Worm (Caenorhabditis elegans): ENCODE data around the gene T14G8.3.

The T14G8.3 gene

ce11 chrX:12854135-12854534 is 6.9 kb upstream of the T14G8.3 start:
- TF ChIP-seq dsc-1 (tag; optimal IDR thresholded peaks at IDR 0.05) (peak; percentile 55), fos-1 (tag; optimal IDR thresholded peaks at IDR 0.05) (no peak), efl-1 (optimal IDR thresholded peaks at IDR 0.05) (no peak), efl-1 (GFP tag; optimal IDR thresholded peaks at IDR 0.05 in 1 of 2) (peak in 1 of 2 experiments; percentile 82), ceh-8 (GFP tag; optimal IDR thresholded peaks at IDR 0.05) (peak; percentile 5)

ce11 chrX:12854680-12855079 is 6.4 kb upstream of the T14G8.3 start:
- TF ChIP-seq egl-27 (tag; optimal IDR thresholded peaks at IDR 0.05) (no peak), efl-1 (optimal IDR thresholded peaks at IDR 0.05) (no peak), efl-1 (GFP tag; optimal IDR thresholded peaks at IDR 0.05 in 1 of 2) (peak in 1 of 2 experiments; percentile 74)

- TF ChIP-seq nhr-77 (tag; optimal IDR thresholded peaks at IDR 0.05) (no peak), lin-15B (tag; optimal IDR thresholded peaks at IDR 0.05) (no peak), ceh-88 (GFP tag; IDR thresholded peaks at IDR 0.05) (no peak), zag-1 (tag; optimal IDR thresholded peaks at IDR 0.05) (no peak), mab-9 (GFP tag; IDR thresholded peaks at IDR 0.05) (no peak), ztf-11 (tag; optimal IDR thresholded peaks at IDR 0.05) (no peak), nhr-28 (tag; optimal IDR thresholded peaks at IDR 0.05) (no peak), ceh-82 (tag; optimal IDR thresholded peaks at IDR 0.05) (no peak), ceh-63 (GFP tag; optimal IDR thresholded peaks at IDR 0.05) (no peak), nhr-90 (tag; optimal IDR thresholded peaks at IDR 0.05; ENCODE audit: poor library complexity) (no peak), isw-1 (GFP tag; IDR thresholded peaks at IDR 0.05) (no peak), ceh-8 (GFP tag; optimal IDR thresholded peaks at IDR 0.05) (no peak), hpl-2 (GFP tag; optimal IDR thresholded peaks at IDR 0.05) (no peak), lin-14 (GFP tag; optimal IDR thresholded peaks at IDR 0.05) (no peak)
Observed at ce11 chrX:12857701-12858100, 3.3 kb upstream of the T14G8.3 start, which contains the start of gene T14G8.2. T14G8.2 (plus strand) TSS chrX:12858001.

- TF ChIP-seq unc-130 (tag; optimal IDR thresholded peaks at IDR 0.05) = no peak
Observed at ce11 chrX:12862509-12862908, 1.5 kb downstream of the T14G8.3 start, which contains the start of gene T14G8.6. T14G8.6 (minus strand) TSS chrX:12862846.

ce11 chrX:12863262-12863661 is 2.2 kb downstream of the T14G8.3 start:
- TF ChIP-seq tlp-1 (tag; optimal IDR thresholded peaks at IDR 0.05) (no peak), egl-27 (tag; optimal IDR thresholded peaks at IDR 0.05) (no peak), nhr-76 (tag; optimal IDR thresholded peaks at IDR 0.05) (no peak), dpl-1 (GFP tag; optimal IDR thresholded peaks at IDR 0.05) (no peak), ztf-11 (tag; optimal IDR thresholded peaks at IDR 0.05) (no peak), sup-37 (GFP tag; optimal IDR thresholded peaks at IDR 0.05) (no peak), C04F5.9 (tag; optimal IDR thresholded peaks at IDR 0.05) (no peak), elt-2 (tag; optimal IDR thresholded peaks at IDR 0.05) (no peak)

ce11 chrX:12863796-12864195 is 2.8 kb downstream of the T14G8.3 start, which contains the start of gene T14G8.4:
T14G8.4 (minus strand) TSS chrX:12863896.
- TF ChIP-seq unc-130 (tag; optimal IDR thresholded peaks at IDR 0.05) (no peak), fkh-8 (tag; optimal IDR thresholded peaks at IDR 0.05) (no peak), mab-9 (GFP tag; IDR thresholded peaks at IDR 0.05) (no peak), aha-1 (tag; optimal IDR thresholded peaks at IDR 0.05) (no peak), hlh-4 (tag; optimal IDR thresholded peaks at IDR 0.05) (no peak), lin-14 (GFP tag; optimal IDR thresholded peaks at IDR 0.05) (no peak), lin-39 (tag; optimal IDR thresholded peaks at IDR 0.05) (no peak), pqm-1 (tag; optimal IDR thresholded peaks at IDR 0.05) (no peak), nhr-237 (tag; optimal IDR thresholded peaks at IDR 0.05) (no peak), ceh-88 (GFP tag; IDR thresholded peaks at IDR 0.05) (no peak), rnt-1 (tag; optimal IDR thresholded peaks at IDR 0.05) (no peak)

Data from whole organism, L1 larva.